Worm (Caenorhabditis elegans): ENCODE measurements around the gene F13B6.1.

F13B6.1 gene

ce11 chrIV:7445995-7446394, 10.3 kb upstream of the F13B6.1 start, which contains the start of gene B0496.1:
B0496.1 (plus strand) TSS chrIV:7446295.
- no peak for TF ChIP-seq ceh-36 (tag; optimal IDR thresholded peaks at IDR 0.05)
- TF ChIP-seq aly-1 (tag; optimal IDR thresholded peaks at IDR 0.05): no peak
- TF ChIP-seq ets-7 (tag; optimal IDR thresholded peaks at IDR 0.05): no peak
- no peak for TF ChIP-seq B0310.2 (tag; optimal IDR thresholded peaks at IDR 0.05)
- no peak for TF ChIP-seq hnd-1 (tag; optimal IDR thresholded peaks at IDR 0.05)
- no peak for TF ChIP-seq ama-1 (optimal IDR thresholded peaks at IDR 0.05)
- no peak for TF ChIP-seq scrt-1 (GFP tag; IDR thresholded peaks at IDR 0.05)
- TF ChIP-seq hmbx-1 (tag; optimal IDR thresholded peaks at IDR 0.05): no peak

ce11 chrIV:7447556-7447955, 8.8 kb upstream of the F13B6.1 start, which contains the start of gene B0496.2:
B0496.2 (plus strand) TSS chrIV:7447856.
- TF ChIP-seq tra-4 (tag; optimal IDR thresholded peaks at IDR 0.05): no peak
- TF ChIP-seq ama-1 (optimal IDR thresholded peaks at IDR 0.05): no peak
- no peak for TF ChIP-seq scrt-1 (GFP tag; IDR thresholded peaks at IDR 0.05)
- no peak for TF ChIP-seq ceh-36 (tag; optimal IDR thresholded peaks at IDR 0.05)
- TF ChIP-seq tbx-11 (GFP tag; IDR thresholded peaks at IDR 0.05): no peak
- TF ChIP-seq hmbx-1 (tag; optimal IDR thresholded peaks at IDR 0.05): no peak
- no peak for TF ChIP-seq tbx-37 (GFP tag; conservative IDR thresholded peaks at IDR 0.05)
- TF ChIP-seq F13C5.2 (tag; optimal IDR thresholded peaks at IDR 0.05): no peak
- no peak for TF ChIP-seq hmg-4 (GFP tag; optimal IDR thresholded peaks at IDR 0.05)
- TF ChIP-seq pes-1 (GFP tag; IDR thresholded peaks at IDR 0.05): no peak
- no peak for TF ChIP-seq B0310.2 (tag; optimal IDR thresholded peaks at IDR 0.05)
- no peak for TF ChIP-seq hnd-1 (tag; optimal IDR thresholded peaks at IDR 0.05)
- no peak for TF ChIP-seq ceh-13 (GFP tag; optimal IDR thresholded peaks at IDR 0.05)
- no peak for TF ChIP-seq ets-7 (tag; optimal IDR thresholded peaks at IDR 0.05)
- TF ChIP-seq aly-1 (tag; optimal IDR thresholded peaks at IDR 0.05): no peak
- no peak for TF ChIP-seq flt-1 (GFP tag; IDR thresholded peaks at IDR 0.05)

ce11 chrIV:7451345-7451744, 5.0 kb upstream of the F13B6.1 start, which contains the start of gene tes-1:
tes-1 (minus strand) TSS chrIV:7451445.
- TF ChIP-seq ceh-13 (GFP tag; optimal IDR thresholded peaks at IDR 0.05) (no peak), hmbx-1 (tag; optimal IDR thresholded peaks at IDR 0.05) (no peak), tbx-37 (GFP tag; conservative IDR thresholded peaks at IDR 0.05) (no peak), sea-1 (GFP tag; conservative IDR thresholded peaks at IDR 0.05) (no peak), scrt-1 (GFP tag; IDR thresholded peaks at IDR 0.05) (no peak), ceh-36 (tag; optimal IDR thresholded peaks at IDR 0.05) (no peak), tra-4 (tag; optimal IDR thresholded peaks at IDR 0.05) (no peak), pes-1 (GFP tag; IDR thresholded peaks at IDR 0.05) (no peak), B0310.2 (tag; optimal IDR thresholded peaks at IDR 0.05) (no peak), tbx-11 (GFP tag; IDR thresholded peaks at IDR 0.05) (no peak), aly-1 (tag; optimal IDR thresholded peaks at IDR 0.05) (no peak), hnd-1 (tag; optimal IDR thresholded peaks at IDR 0.05) (no peak), hmg-4 (GFP tag; optimal IDR thresholded peaks at IDR 0.05) (no peak), flt-1 (GFP tag; IDR thresholded peaks at IDR 0.05) (no peak), ama-1 (optimal IDR thresholded peaks at IDR 0.05) (no peak), ets-7 (tag; optimal IDR thresholded peaks at IDR 0.05) (no peak), F13C5.2 (tag; optimal IDR thresholded peaks at IDR 0.05) (no peak)

ce11 chrIV:7453661-7454159, 2.6 kb upstream of the F13B6.1 start:
- TF ChIP-seq tbx-37 (GFP tag; conservative IDR thresholded peaks at IDR 0.05) (no peak), scrt-1 (GFP tag; IDR thresholded peaks at IDR 0.05) (no peak), aly-1 (tag; optimal IDR thresholded peaks at IDR 0.05) (no peak), tra-4 (tag; optimal IDR thresholded peaks at IDR 0.05) (no peak), tbx-11 (GFP tag; IDR thresholded peaks at IDR 0.05) (no peak), flt-1 (GFP tag; IDR thresholded peaks at IDR 0.05) (no peak), hmg-4 (GFP tag; optimal IDR thresholded peaks at IDR 0.05) (no peak), pes-1 (GFP tag; IDR thresholded peaks at IDR 0.05) (no peak), hmbx-1 (tag; optimal IDR thresholded peaks at IDR 0.05) (no peak), F13C5.2 (tag; optimal IDR thresholded peaks at IDR 0.05) (no peak)

- no peak for TF ChIP-seq hmg-4 (GFP tag; optimal IDR thresholded peaks at IDR 0.05)
- TF ChIP-seq tra-4 (tag; optimal IDR thresholded peaks at IDR 0.05): no peak
- no peak for TF ChIP-seq scrt-1 (GFP tag; IDR thresholded peaks at IDR 0.05)
- TF ChIP-seq ceh-36 (tag; optimal IDR thresholded peaks at IDR 0.05): no peak
- no peak for TF ChIP-seq flt-1 (GFP tag; IDR thresholded peaks at IDR 0.05)
- TF ChIP-seq tbx-11 (GFP tag; IDR thresholded peaks at IDR 0.05): no peak
- TF ChIP-seq hnd-1 (tag; optimal IDR thresholded peaks at IDR 0.05): no peak
- TF ChIP-seq B0310.2 (tag; optimal IDR thresholded peaks at IDR 0.05): no peak
- TF ChIP-seq tbx-37 (GFP tag; conservative IDR thresholded peaks at IDR 0.05): no peak
- TF ChIP-seq hmbx-1 (tag; optimal IDR thresholded peaks at IDR 0.05): no peak
Measured at ce11 chrIV:7454890-7455289, 1.4 kb upstream of the F13B6.1 start.

ce11 chrIV:7460225-7460624, 3.9 kb downstream of the F13B6.1 start, which contains the start of gene F13B6.2:
F13B6.2 (minus strand) TSS chrIV:7460325.
- no peak for TF ChIP-seq scrt-1 (GFP tag; IDR thresholded peaks at IDR 0.05)
- TF ChIP-seq pes-1 (GFP tag; IDR thresholded peaks at IDR 0.05): no peak
- TF ChIP-seq sea-1 (GFP tag; conservative IDR thresholded peaks at IDR 0.05): no peak

- TF ChIP-seq ets-7 (tag; optimal IDR thresholded peaks at IDR 0.05) (no peak), aly-1 (tag; optimal IDR thresholded peaks at IDR 0.05) (no peak), ama-1 (optimal IDR thresholded peaks at IDR 0.05) (no peak)
Measured at ce11 chrIV:7465857-7466256, 9.5 kb downstream of the F13B6.1 start, which contains the start of gene F13B6.3. F13B6.3 (minus strand) TSS chrIV:7465957.

ce11 chrIV:7467170-7467569, 10.8 kb downstream of the F13B6.1 start:
- TF ChIP-seq ets-7 (tag; optimal IDR thresholded peaks at IDR 0.05): no peak
- TF ChIP-seq tbx-11 (GFP tag; IDR thresholded peaks at IDR 0.05): no peak
- no peak for TF ChIP-seq flt-1 (GFP tag; IDR thresholded peaks at IDR 0.05)
- TF ChIP-seq pes-1 (GFP tag; IDR thresholded peaks at IDR 0.05): no peak
- TF ChIP-seq tbx-37 (GFP tag; conservative IDR thresholded peaks at IDR 0.05): no peak
- no peak for TF ChIP-seq hmg-4 (GFP tag; optimal IDR thresholded peaks at IDR 0.05)
- TF ChIP-seq F13C5.2 (tag; optimal IDR thresholded peaks at IDR 0.05): no peak
- TF ChIP-seq aly-1 (tag; optimal IDR thresholded peaks at IDR 0.05): no peak
- no peak for TF ChIP-seq hnd-1 (tag; optimal IDR thresholded peaks at IDR 0.05)
- no peak for TF ChIP-seq hmbx-1 (tag; optimal IDR thresholded peaks at IDR 0.05)
- TF ChIP-seq scrt-1 (GFP tag; IDR thresholded peaks at IDR 0.05): no peak
- no peak for TF ChIP-seq ama-1 (optimal IDR thresholded peaks at IDR 0.05)
- TF ChIP-seq B0310.2 (tag; optimal IDR thresholded peaks at IDR 0.05): no peak

All from whole organism, early embryonic.